Worm (Caenorhabditis elegans) whole organism, midembryonic: ENCODE results near the gene C18E9.2.

Source experiments
- flt-1 ChIP-seq: fragments of 200-800 bp; sonication (Bioruptor generic); IDR thresholded peaks from 2 replicates; pipeline ENCODE4 v1.3.6; 2022; ENCODE audit warnings: missing genetic modification characterization, missing compliant biosample characterization
- klf-2 ChIP-seq: fragments of 200-800 bp; sonication (Bioruptor generic); conservative IDR thresholded peaks from 2 replicates; pipeline ENCODE4 v1.3.6; 2022; ENCODE audit warnings: missing genetic modification reagents, missing genetic modification characterization, missing compliant biosample characterization
- tab-1 ChIP-seq: fragments of 200-800 bp; sonication (Bioruptor generic); IDR thresholded peaks from 2 replicates; pipeline ENCODE4 v1.3.6; 2022; ENCODE audit warnings: missing genetic modification characterization, missing compliant biosample characterization
- ztf-23 ChIP-seq: fragments of 200-800 bp; sonication (Bioruptor generic); IDR thresholded peaks from 2 replicates; pipeline ENCODE4 v1.3.6; 2022; ENCODE audit warnings: missing genetic modification reagents, missing genetic modification characterization, missing compliant biosample characterization

DNA sequence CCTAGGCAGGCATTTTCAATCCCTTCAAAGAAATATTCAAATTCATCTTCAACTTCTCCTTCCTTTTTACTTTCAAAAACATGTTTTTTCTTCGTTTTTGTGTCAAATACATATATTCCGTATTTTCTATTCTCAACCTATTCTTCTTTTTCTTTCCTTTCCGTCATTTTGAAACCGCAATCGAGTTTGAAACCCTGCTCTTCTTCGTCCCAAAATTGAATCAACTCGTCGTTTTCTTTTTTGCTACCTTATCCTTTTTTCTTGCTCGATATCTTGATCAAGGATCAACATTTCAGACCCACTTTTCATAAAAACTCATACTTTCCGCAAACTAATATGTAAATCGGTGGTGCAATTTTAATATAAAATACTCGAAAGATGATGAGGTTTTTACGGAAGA is 19.6 kb upstream of the C18E9.2 start:
- TF ChIP-seq tab-1 (GFP tag; lab: Robert Waterston, UW) (no peak), ztf-23 (GFP tag; lab: Robert Waterston, UW) (no peak), flt-1 (GFP tag; lab: Robert Waterston, UW) (no peak), klf-2 (GFP tag; lab: Robert Waterston, UW) (no peak)
